Worm (Caenorhabditis elegans) whole organism, L2 larva: ENCODE measurements around the gene F08G2.8.

Source experiments
- C34F6.9 ChIP-seq: fragments of 150-350 bp; optimal IDR thresholded peaks from 2 replicates; lab custom pipeline; 2014; ENCODE audit warnings: missing biosample characterization, missing genetic modification characterization
- aly-2 ChIP-seq: fragments of 150-350 bp; optimal IDR thresholded peaks from 2 replicates; lab custom pipeline; 2014; ENCODE audit warnings: missing biosample characterization, missing genetic modification characterization
- ama-1 ChIP-seq: fragments of 150-350 bp; optimal IDR thresholded peaks from 2 replicates; lab custom pipeline; 2018; ENCODE audit warnings: inconsistent platforms
- egl-27 ChIP-seq: sonication (generic microtip); optimal IDR thresholded peaks from 3 replicates; lab custom pipeline; 2017; ENCODE audit warnings: missing biosample characterization, missing genetic modification reagents, missing genetic modification characterization
- nhr-25 ChIP-seq: fragments of 150-350 bp; sonication (generic microtip); optimal IDR thresholded peaks from 3 replicates; lab custom pipeline; 2014; ENCODE audit warnings: missing biosample characterization, missing genetic modification characterization
- unc-62 ChIP-seq: fragments of 150-350 bp; optimal IDR thresholded peaks from 2 replicates; lab custom pipeline; 2014; ENCODE audit warnings: missing biosample characterization, missing genetic modification reagents, missing genetic modification characterization
- zag-1 ChIP-seq: fragments of 150-350 bp; optimal IDR thresholded peaks from 2 replicates; lab custom pipeline; 2014; ENCODE audit warnings: missing biosample characterization, missing genetic modification characterization

ce11 chrII:13842340-13842739 lies 9.8 kb upstream of the F08G2.8 start:
- TF ChIP-seq egl-27 (tag; lab: Kevin White, UChicago) (no peak), zag-1 (tag; lab: Kevin White, UChicago) (no peak), aly-2 (tag; lab: Kevin White, UChicago) (no peak), unc-62 (no peak), C34F6.9 (no peak), ama-1 (lab: Kevin White, UChicago) (no peak), nhr-25 (tag; lab: Kevin White, UChicago) (no peak)
